Worm (Caenorhabditis elegans): ENCODE results near the gene R11F4.2.
A peak's percentile ranks its signal among the peaks of the same experiment; 100 is the strongest.

R11F4.2 gene

ce11 chrII:4085601-4086000 lies 2.7 kb downstream of the R11F4.2 start:
- TF ChIP-seq blmp-1 (tag; optimal IDR thresholded peaks at IDR 0.05) (no peak), sptf-1 (tag; optimal IDR thresholded peaks at IDR 0.05) (no peak), ceh-83 (GFP tag; optimal IDR thresholded peaks at IDR 0.05) (no peak), mab-5 (tag; optimal IDR thresholded peaks at IDR 0.05) (no peak)

ce11 chrII:4089183-4089582 lies 6.3 kb downstream of the R11F4.2 start:
- TF ChIP-seq unc-120 (tag; optimal IDR thresholded peaks at IDR 0.05; ENCODE audit: poor library complexity, severe bottlenecking) (peak; percentile 13), lin-13 (tag; optimal IDR thresholded peaks at IDR 0.05) (no peak)

ce11 chrII:4090790-4091189 lies 7.9 kb downstream of the R11F4.2 start:
- TF ChIP-seq sem-2 (GFP tag; optimal IDR thresholded peaks at IDR 0.05) (no peak), mep-1 (tag; optimal IDR thresholded peaks at IDR 0.05) (no peak), sptf-1 (tag; optimal IDR thresholded peaks at IDR 0.05) (no peak), ztf-11 (tag; optimal IDR thresholded peaks at IDR 0.05) (no peak), nhr-12 (tag; optimal IDR thresholded peaks at IDR 0.05) (no peak), nhr-2 (tag; optimal IDR thresholded peaks at IDR 0.05) (no peak), M03D4.4 (tag; optimal IDR thresholded peaks at IDR 0.05) (no peak), hlh-1 (tag; optimal IDR thresholded peaks at IDR 0.05) (no peak), snpc-4 (tag; optimal IDR thresholded peaks at IDR 0.05) (no peak), elt-1 (tag; optimal IDR thresholded peaks at IDR 0.05; ENCODE audit: borderline replicate concordance, insufficient read depth) (no peak), lin-32 (GFP tag; optimal IDR thresholded peaks at IDR 0.05) (no peak), nhr-28 (tag; optimal IDR thresholded peaks at IDR 0.05) (no peak), flh-1 (GFP tag; optimal IDR thresholded peaks at IDR 0.05) (no peak), lsy-2 (tag; optimal IDR thresholded peaks at IDR 0.05) (no peak), unc-39 (tag; optimal IDR thresholded peaks at IDR 0.05) (no peak), pha-4 (tag; optimal IDR thresholded peaks at IDR 0.05) (no peak), mab-5 (tag; optimal IDR thresholded peaks at IDR 0.05) (no peak), blmp-1 (tag; optimal IDR thresholded peaks at IDR 0.05) (no peak), elt-3 (tag; optimal IDR thresholded peaks at IDR 0.05) (no peak)

ce11 chrII:4091828-4092227 lies 9.0 kb downstream of the R11F4.2 start, which contains the start of gene R11F4.1:
TSS of gene R11F4.1 (plus strand) at chrII:4091930.
- TF ChIP-seq mab-5 (tag; optimal IDR thresholded peaks at IDR 0.05) (no peak), unc-39 (tag; optimal IDR thresholded peaks at IDR 0.05) (no peak), drap-1 (GFP tag; optimal IDR thresholded peaks at IDR 0.05) (no peak)

ce11 chrII:4092502-4092901 lies 9.6 kb downstream of the R11F4.2 start:
- no peak for TF ChIP-seq lin-32 (GFP tag; optimal IDR thresholded peaks at IDR 0.05)
- TF ChIP-seq hlh-1 (tag; optimal IDR thresholded peaks at IDR 0.05): no peak
- no peak for TF ChIP-seq unc-120 (tag; optimal IDR thresholded peaks at IDR 0.05; ENCODE audit: poor library complexity, severe bottlenecking)
- no peak for TF ChIP-seq nhr-28 (tag; optimal IDR thresholded peaks at IDR 0.05)
- no peak for TF ChIP-seq mep-1 (tag; optimal IDR thresholded peaks at IDR 0.05)
- TF ChIP-seq blmp-1 (tag; optimal IDR thresholded peaks at IDR 0.05): no peak

- peak; percentile 43 for TF ChIP-seq lsy-2 (tag; optimal IDR thresholded peaks at IDR 0.05)
- no peak for TF ChIP-seq ceh-43 (GFP tag; optimal IDR thresholded peaks at IDR 0.05)
- peak; percentile 31 for TF ChIP-seq ces-1 (GFP tag; optimal IDR thresholded peaks at IDR 0.05)
- no peak for TF ChIP-seq lin-13 (tag; optimal IDR thresholded peaks at IDR 0.05)
These were observed 11.4 kb downstream of the R11F4.2 start for ce11 chrII:4094030-4094846.

ce11 chrII:4098759-4099158 lies 15.9 kb downstream of the R11F4.2 start:
- TF ChIP-seq nhr-28 (tag; optimal IDR thresholded peaks at IDR 0.05) (no peak), bed-3 (GFP tag; optimal IDR thresholded peaks at IDR 0.05) (no peak), cnd-1 (tag; optimal IDR thresholded peaks at IDR 0.05) (no peak), unc-62 (GFP tag; optimal IDR thresholded peaks at IDR 0.05) (peak; percentile 33), ham-2 (GFP tag; optimal IDR thresholded peaks at IDR 0.05) (peak; percentile 78), nhr-237 (tag; optimal IDR thresholded peaks at IDR 0.05) (no peak), mab-5 (tag; optimal IDR thresholded peaks at IDR 0.05) (no peak), M03D4.4 (tag; optimal IDR thresholded peaks at IDR 0.05) (no peak), lsy-2 (tag; optimal IDR thresholded peaks at IDR 0.05) (no peak), elt-3 (tag; optimal IDR thresholded peaks at IDR 0.05) (no peak), lin-13 (tag; optimal IDR thresholded peaks at IDR 0.05) (no peak), ceh-83 (GFP tag; optimal IDR thresholded peaks at IDR 0.05) (no peak), sem-2 (GFP tag; optimal IDR thresholded peaks at IDR 0.05) (no peak), mls-2 (tag; optimal IDR thresholded peaks at IDR 0.05) (no peak), tbx-8 (GFP tag; optimal IDR thresholded peaks at IDR 0.05) (no peak), sptf-1 (tag; optimal IDR thresholded peaks at IDR 0.05) (no peak), unc-120 (tag; optimal IDR thresholded peaks at IDR 0.05; ENCODE audit: poor library complexity, severe bottlenecking) (no peak), ceh-43 (GFP tag; optimal IDR thresholded peaks at IDR 0.05) (peak; percentile 0), ces-1 (GFP tag; optimal IDR thresholded peaks at IDR 0.05) (no peak)

Data from whole organism, mixed stage, embryonic.